Worm (Caenorhabditis elegans): Measurements from ENCODE around the gene R10E11.6.

- TF ChIP-seq nhr-77 (tag; optimal IDR thresholded peaks at IDR 0.05) (no peak), nhr-28 (tag; optimal IDR thresholded peaks at IDR 0.05) (no peak), sptf-1 (tag; optimal IDR thresholded peaks at IDR 0.05) (no peak), egl-27 (tag; optimal IDR thresholded peaks at IDR 0.05) (no peak), nhr-20 (tag; optimal IDR thresholded peaks at IDR 0.05) (no peak), ama-1 (optimal IDR thresholded peaks at IDR 0.05) (no peak), pqm-1 (tag; optimal IDR thresholded peaks at IDR 0.05) (no peak), nhr-11 (tag; optimal IDR thresholded peaks at IDR 0.05) (no peak), ztf-11 (tag; optimal IDR thresholded peaks at IDR 0.05) (no peak), rnt-1 (tag; optimal IDR thresholded peaks at IDR 0.05) (no peak)
Measured at ce11 chrIII:9802045-9802444, 19.2 kb downstream of the R10E11.6 start.
